Fruit fly (Drosophila melanogaster): ENCODE measurements around the gene CG17681.

Gene CG17681

dm6 chr2L:18186695-18187094 lies 33.8 kb downstream of the CG17681 start (continued):
- TF ChIP-seq Kr (GFP tag; optimal IDR thresholded peaks at IDR 0.05): no peak
- TF ChIP-seq CG7357 (GFP tag; IDR thresholded peaks at IDR 0.05): no peak
- TF ChIP-seq fru (optimal IDR thresholded peaks at IDR 0.05): no peak
- TF ChIP-seq gsb (GFP tag; IDR thresholded peaks at IDR 0.05): no peak
- no peak for TF ChIP-seq sim (GFP tag; IDR thresholded peaks at IDR 0.05)
- no peak for TF ChIP-seq pan (optimal IDR thresholded peaks at IDR 0.05)
- peak in 1 of 2 experiments; percentile 40 for TF ChIP-seq pan (GFP tag; optimal IDR thresholded peaks at IDR 0.05 in 1 of 2, IDR thresholded peaks at IDR 0.05 in 1 of 2)
- 0 out of 3 replicates have a peak, but pooled peaks have one; percentile 22 for TF ChIP-seq CG34422 (GFP tag; IDR thresholded peaks at IDR 0.05)
- TF ChIP-seq Asciz (GFP tag; optimal IDR thresholded peaks at IDR 0.05): no peak
- TF ChIP-seq CG12155 (GFP tag; optimal IDR thresholded peaks at IDR 0.05): no peak
- TF ChIP-seq esg (GFP tag; conservative IDR thresholded peaks at IDR 0.05): no peak
- no peak for TF ChIP-seq CG8089 (GFP tag; optimal IDR thresholded peaks at IDR 0.05)
- no peak for TF ChIP-seq CG14710 (tag; optimal IDR thresholded peaks at IDR 0.05)
- TF ChIP-seq CG9609 (GFP tag; optimal IDR thresholded peaks at IDR 0.05): no peak
- peak; percentile 0 for TF ChIP-seq CG7556 (GFP tag; optimal IDR thresholded peaks at IDR 0.05)
- no peak for TF ChIP-seq Nf-YC (tag; optimal IDR thresholded peaks at IDR 0.05)
- TF ChIP-seq CG10462 (GFP tag; optimal IDR thresholded peaks at IDR 0.05): no peak
- TF ChIP-seq CG12769 (tag; optimal IDR thresholded peaks at IDR 0.05): peak; percentile 53
- no peak for TF ChIP-seq ab (GFP tag; optimal IDR thresholded peaks at IDR 0.05)
- no peak for TF ChIP-seq gfzf (GFP tag; optimal IDR thresholded peaks at IDR 0.05)
- TF ChIP-seq CG2202 (tag; optimal IDR thresholded peaks at IDR 0.05): no peak
- TF ChIP-seq wdn (GFP tag; IDR thresholded peaks at IDR 0.05): 0 out of 2 replicates have a peak, but pooled peaks have one; percentile 22
- no peak for TF ChIP-seq Blimp-1 (GFP tag; optimal IDR thresholded peaks at IDR 0.05)
- TF ChIP-seq CG31365 (tag; optimal IDR thresholded peaks at IDR 0.05): no peak
- TF ChIP-seq CG6854 (GFP tag; optimal IDR thresholded peaks at IDR 0.05): no peak
- no peak for TF ChIP-seq MESR4 (GFP tag; optimal IDR thresholded peaks at IDR 0.05)
- TF ChIP-seq CG6791 (GFP tag; IDR thresholded peaks at IDR 0.05; ENCODE audit: partially characterized antibody): no peak
- TF ChIP-seq CG6175 (GFP tag; IDR thresholded peaks at IDR 0.05): no peak
- TF ChIP-seq zfh1 (GFP tag; IDR thresholded peaks at IDR 0.05): no peak
- 0 out of 3 replicates have a peak, but pooled peaks have one; percentile 43 for TF ChIP-seq ci (GFP tag; IDR thresholded peaks at IDR 0.05)
- TF ChIP-seq CG15269 (tag; optimal IDR thresholded peaks at IDR 0.05): peak; percentile 27
- TF ChIP-seq sc (optimal IDR thresholded peaks at IDR 0.05): no peak
- TF ChIP-seq sc (GFP tag; optimal IDR thresholded peaks at IDR 0.05): no peak
- TF ChIP-seq Neu2 (GFP tag; optimal IDR thresholded peaks at IDR 0.05; ENCODE audit: borderline replicate concordance): no peak
- TF ChIP-seq sens (GFP tag): peak; percentile 71
- TF ChIP-seq ap (GFP tag; IDR thresholded peaks at IDR 0.05): no peak
- no peak for TF ChIP-seq yki (optimal IDR thresholded peaks at IDR 0.05)
- no peak for TF ChIP-seq usp (GFP tag; optimal IDR thresholded peaks at IDR 0.05)
- TF ChIP-seq B-H1 (GFP tag; IDR thresholded peaks at IDR 0.05): no peak
- no peak for TF ChIP-seq croc (GFP tag; conservative IDR thresholded peaks at IDR 0.05)
- peak; percentile 19 for TF ChIP-seq ind (GFP tag; optimal IDR thresholded peaks at IDR 0.05)
- no peak for TF ChIP-seq Trl (optimal IDR thresholded peaks at IDR 0.05)
- no peak for TF ChIP-seq Trl (GFP tag; optimal IDR thresholded peaks at IDR 0.05)
- no peak for TF ChIP-seq CG11085 (GFP tag; IDR thresholded peaks at IDR 0.05)
- TF ChIP-seq sug (tag; optimal IDR thresholded peaks at IDR 0.05): no peak
- no peak for TF ChIP-seq CG7372 (GFP tag; IDR thresholded peaks at IDR 0.05)
- TF ChIP-seq CG10366 (GFP tag; IDR thresholded peaks at IDR 0.05): no peak
- TF ChIP-seq CG1792 (GFP tag; optimal IDR thresholded peaks at IDR 0.05): no peak
- TF ChIP-seq da (GFP tag; optimal IDR thresholded peaks at IDR 0.05): no peak
- no peak for TF ChIP-seq H15 (GFP tag; IDR thresholded peaks at IDR 0.05)
- TF ChIP-seq fd102C (GFP tag; optimal IDR thresholded peaks at IDR 0.05): no peak
- TF ChIP-seq trh (GFP tag; optimal IDR thresholded peaks at IDR 0.05): no peak
- TF ChIP-seq CG3281 (GFP tag; optimal IDR thresholded peaks at IDR 0.05): no peak
- TF ChIP-seq CG1024 (GFP tag; IDR thresholded peaks at IDR 0.05): no peak
- no peak for TF ChIP-seq CG2889 (GFP tag; IDR thresholded peaks at IDR 0.05)

Data from whole organism, embryonic.